Worm (Caenorhabditis elegans) whole organism, late embryonic: Measurements from ENCODE around the gene his-18.

Source experiments
- C38D4.7 ChIP-seq: fragments of 200-800 bp; sonication (Bioruptor generic); optimal IDR thresholded peaks from 2 replicates; lab custom pipeline; 2018; ENCODE audit warnings: mild to moderate bottlenecking, missing genetic modification characterization, moderate library complexity, missing compliant biosample characterization
- unc-42 ChIP-seq: sonication (generic microtip); optimal IDR thresholded peaks from 2 replicates; lab custom pipeline; 2016; ENCODE audit warnings: missing genotype, missing genetic modification characterization, missing compliant biosample characterization

DNA sequence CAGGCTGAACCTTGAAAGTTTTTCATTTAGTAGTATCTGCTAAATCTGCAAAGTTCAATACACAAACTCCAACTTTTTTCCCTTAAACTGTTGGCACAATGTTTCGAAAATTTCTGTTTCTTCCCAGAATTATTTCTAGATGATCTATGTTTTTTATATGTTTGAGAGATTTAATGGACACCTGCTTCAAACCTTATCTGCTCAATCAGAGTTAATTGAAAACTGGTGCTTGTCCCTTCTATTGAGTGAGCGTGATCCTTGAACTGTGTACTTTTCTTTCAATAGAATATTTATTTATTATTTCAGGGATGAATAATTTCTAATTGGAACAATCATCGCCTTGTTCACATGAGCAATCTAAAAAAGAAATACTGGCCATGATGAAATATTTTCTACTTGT lies 728 bp downstream of the his-18 start, which contains the start of gene frpr-13:
- no peak for TF ChIP-seq unc-42
- no peak for TF ChIP-seq C38D4.7 (GFP tag; lab: Kevin White, UChicago)
